Fruit fly (Drosophila melanogaster) whole organism, pupa: ENCODE measurements around the gene CG12948.

Source experiments
- CG10348 ChIP-seq: fragments of 200-800 bp; sonication (Bioruptor generic); IDR thresholded peaks from 2 replicates; pipeline ENCODE4 v1.3.6; 2022; ENCODE audit warnings: missing biosample characterization, missing genetic modification characterization
- CG12605 ChIP-seq: fragments of 200-800 bp; sonication (Bioruptor generic); IDR thresholded peaks from 2 replicates; pipeline ENCODE4 v1.3.6; 2022; ENCODE audit warnings: missing biosample characterization, missing genetic modification characterization
- CG13204 ChIP-seq: fragments of 200-800 bp; sonication (Bioruptor generic); optimal IDR thresholded peaks from 2 replicates; lab custom pipeline; 2018; ENCODE audit warnings: missing biosample characterization, mild to moderate bottlenecking, missing genetic modification characterization, moderate library complexity
- CG14655 ChIP-seq: fragments of 200-800 bp; sonication (Bioruptor generic); optimal IDR thresholded peaks from 3 replicates; lab custom pipeline; 2017; ENCODE audit warnings: mild to moderate bottlenecking, missing biosample characterization, missing genetic modification reagents, missing genetic modification characterization
- CG15710 ChIP-seq: fragments of 200-800 bp; sonication (Bioruptor generic); optimal IDR thresholded peaks from 2 replicates; lab custom pipeline; 2018; ENCODE audit warnings: missing biosample characterization, mild to moderate bottlenecking, missing genetic modification characterization, moderate library complexity
- CG17806 ChIP-seq: fragments of 200-800 bp; sonication (Bioruptor generic); optimal IDR thresholded peaks from 2 replicates; lab custom pipeline; 2018; ENCODE audit warnings: missing biosample characterization, mild to moderate bottlenecking, missing genetic modification characterization, moderate library complexity
- CG32121 ChIP-seq: fragments of 200-800 bp; sonication (Bioruptor generic); IDR thresholded peaks from 2 replicates; pipeline ENCODE4 v1.3.6; 2022; ENCODE audit warnings: missing biosample characterization, missing genetic modification characterization
- CG34367 ChIP-seq: fragments of 200-800 bp; sonication (Bioruptor generic); optimal IDR thresholded peaks from 2 replicates; lab custom pipeline; 2018; ENCODE audit warnings: missing biosample characterization, mild to moderate bottlenecking, missing genetic modification characterization
- CG4496 ChIP-seq: fragments of 200-800 bp; sonication (Bioruptor generic); IDR thresholded peaks from 3 replicates; pipeline ENCODE4 v1.3.6; 2022; ENCODE audit warnings: missing biosample characterization, missing genetic modification characterization
- CG8159 ChIP-seq: fragments of 200-800 bp; sonication (Bioruptor generic); optimal IDR thresholded peaks from 3 replicates; lab custom pipeline; 2018; ENCODE audit warnings: missing biosample characterization, mild to moderate bottlenecking, missing genetic modification characterization, moderate library complexity
- CG8301 ChIP-seq: fragments of 200-800 bp; sonication (Bioruptor generic); optimal IDR thresholded peaks from 2 replicates; lab custom pipeline; 2018; ENCODE audit warnings: missing biosample characterization, mild to moderate bottlenecking, missing genetic modification characterization
- CG9948 ChIP-seq: fragments of 200-800 bp; sonication (Bioruptor generic); optimal IDR thresholded peaks from 2 replicates; lab custom pipeline; 2018; ENCODE audit warnings: missing biosample characterization, mild to moderate bottlenecking, missing genetic modification characterization, moderate library complexity
- D1 ChIP-seq: fragments of 200-800 bp; sonication (Bioruptor generic); optimal IDR thresholded peaks from 2 replicates; lab custom pipeline; 2018; ENCODE audit warnings: missing biosample characterization, mild to moderate bottlenecking, missing genetic modification characterization, moderate library complexity
- EcR ChIP-seq: fragments of 200-800 bp; sonication (Bioruptor generic); optimal IDR thresholded peaks from 3 replicates; lab custom pipeline; 2019; ENCODE audit warnings: missing biosample characterization, missing genetic modification characterization, mild to moderate bottlenecking, moderate library complexity, missing genetic modification reagents
- Ets98B ChIP-seq: fragments of 200-800 bp; sonication (Bioruptor generic); IDR thresholded peaks from 2 replicates; pipeline ENCODE4 v1.3.6; 2022; ENCODE audit warnings: missing biosample characterization, missing genetic modification characterization
- Pif1A ChIP-seq: fragments of 200-800 bp; sonication (Bioruptor generic); optimal IDR thresholded peaks from 3 replicates; lab custom pipeline; 2016; ENCODE audit warnings: missing biosample characterization, missing genetic modification characterization
- Pif1B ChIP-seq: fragments of 200-800 bp; sonication (Bioruptor generic); optimal IDR thresholded peaks from 3 replicates; lab custom pipeline; 2016; ENCODE audit warnings: missing biosample characterization, missing genetic modification characterization
- Snoo ChIP-seq: fragments of 200-800 bp; sonication (Bioruptor generic); optimal IDR thresholded peaks from 3 replicates; lab custom pipeline; 2017; ENCODE audit warnings: missing biosample characterization, mild to moderate bottlenecking, missing genetic modification characterization, inconsistent platforms
- fd96Ca ChIP-seq: fragments of 200-800 bp; sonication (Bioruptor generic); IDR thresholded peaks from 3 replicates; pipeline ENCODE4 v1.3.6; 2022; ENCODE audit warnings: missing biosample characterization, missing genetic modification characterization
- gl ChIP-seq: fragments of 200-800 bp; sonication (Bioruptor generic); optimal IDR thresholded peaks from 2 replicates; lab custom pipeline; 2018; ENCODE audit warnings: missing biosample characterization, mild to moderate bottlenecking, missing genetic modification characterization
- rn ChIP-seq: fragments of 200-800 bp; sonication (Bioruptor generic); IDR thresholded peaks from 2 replicates; pipeline ENCODE4 v1.3.6; 2022; ENCODE audit warnings: missing biosample characterization, missing genetic modification characterization

Gene CG12948

dm6 chr3R:9747272-9747874 lies at the start of gene CG12948:
Gene CG12948, minus strand, starts transcription at chr3R:9747744.
- TF ChIP-seq CG32121 (GFP tag; lab: Robert Waterston, UW): peak; percentile 24; the same call in 1 of the 2 replicates
- no peak for TF ChIP-seq D1
- TF ChIP-seq Ets98B (GFP tag; lab: Robert Waterston, UW): peak; percentile 35; the same call in 1 of the 2 replicates
- TF ChIP-seq Snoo (tag; lab: Kevin White, UChicago): peak; percentile 55
- peak; percentile 53 for TF ChIP-seq CG15710
- peak; percentile 51 for TF ChIP-seq EcR
- no peak for TF ChIP-seq CG13204 (GFP tag; lab: Kevin White, UChicago)
- peak; percentile 7; the same call in 1 of the 3 replicates for TF ChIP-seq fd96Ca (GFP tag; lab: Robert Waterston, UW)
- no peak for TF ChIP-seq CG14655
- peak; percentile 29 for TF ChIP-seq gl
- peak; percentile 47; the same call in 1 of the 3 replicates for TF ChIP-seq CG4496 (GFP tag; lab: Robert Waterston, UW)
- no peak for TF ChIP-seq CG34367 (tag; lab: Kevin White, UChicago)
- TF ChIP-seq rn (GFP tag; lab: Robert Waterston, UW): no peak
- TF ChIP-seq CG9948: peak; percentile 24
- TF ChIP-seq CG10348 (GFP tag; lab: Robert Waterston, UW): no peak
- no peak for TF ChIP-seq Pif1A (GFP tag; lab: Kevin White, UChicago)
- TF ChIP-seq Pif1B (GFP tag; lab: Kevin White, UChicago): no peak
- peak; percentile 23 for TF ChIP-seq CG17806 (tag; lab: Kevin White, UChicago)
- TF ChIP-seq CG8301 (tag; lab: Kevin White, UChicago): no peak
- TF ChIP-seq CG8159 (tag; lab: Kevin White, UChicago): no peak
- TF ChIP-seq CG12605 (GFP tag; lab: Robert Waterston, UW): no peak

- TF ChIP-seq CG8301 (tag; lab: Kevin White, UChicago): peak; percentile 25
- no peak for TF ChIP-seq CG10348 (GFP tag; lab: Robert Waterston, UW)
- TF ChIP-seq CG17806 (tag; lab: Kevin White, UChicago): peak; percentile 34
- TF ChIP-seq fd96Ca (GFP tag; lab: Robert Waterston, UW): no peak
- no peak for TF ChIP-seq CG14655
- peak; percentile 16 for TF ChIP-seq CG15710
- TF ChIP-seq CG9948: no peak
- no peak for TF ChIP-seq rn (GFP tag; lab: Robert Waterston, UW)
- no peak for TF ChIP-seq CG12605 (GFP tag; lab: Robert Waterston, UW)
- no peak for TF ChIP-seq CG4496 (GFP tag; lab: Robert Waterston, UW)
- peak; percentile 20; the same call in 1 of the 2 replicates for TF ChIP-seq Ets98B (GFP tag; lab: Robert Waterston, UW)
- TF ChIP-seq Pif1A (GFP tag; lab: Kevin White, UChicago): no peak
- peak; percentile 53; the same call in 1 of the 2 replicates for TF ChIP-seq CG32121 (GFP tag; lab: Robert Waterston, UW)
- TF ChIP-seq Snoo (tag; lab: Kevin White, UChicago): no peak
- TF ChIP-seq gl: no peak
- no peak for TF ChIP-seq D1
- TF ChIP-seq EcR: peak; percentile 11
- no peak for TF ChIP-seq Pif1B (GFP tag; lab: Kevin White, UChicago)
- peak; percentile 35 for TF ChIP-seq CG8159 (tag; lab: Kevin White, UChicago)
- no peak for TF ChIP-seq CG34367 (tag; lab: Kevin White, UChicago)
- TF ChIP-seq CG13204 (GFP tag; lab: Kevin White, UChicago): no peak
These were observed 45.5 kb upstream of the CG12948 start, which contains the start of gene CG8516 for dm6 chr3R:9793018-9793417. Gene CG8516, plus strand, starts transcription at chr3R:9793295.

- TF ChIP-seq rn (GFP tag; lab: Robert Waterston, UW) (no peak), CG10348 (GFP tag; lab: Robert Waterston, UW) (no peak), CG17806 (tag; lab: Kevin White, UChicago) (peak; percentile 11), Ets98B (GFP tag; lab: Robert Waterston, UW) (no peak), fd96Ca (GFP tag; lab: Robert Waterston, UW) (no peak), EcR (peak; percentile 91), Pif1A (GFP tag; lab: Kevin White, UChicago) (no peak), CG4496 (GFP tag; lab: Robert Waterston, UW) (no peak), Pif1B (GFP tag; lab: Kevin White, UChicago) (no peak), CG8159 (tag; lab: Kevin White, UChicago) (peak; percentile 61), CG14655 (no peak), CG32121 (GFP tag; lab: Robert Waterston, UW) (no peak), D1 (no peak), CG34367 (tag; lab: Kevin White, UChicago) (peak; percentile 6), CG13204 (GFP tag; lab: Kevin White, UChicago) (no peak), CG12605 (GFP tag; lab: Robert Waterston, UW) (no peak), CG15710 (peak; percentile 52), CG8301 (tag; lab: Kevin White, UChicago) (peak; percentile 28), gl (no peak), Snoo (tag; lab: Kevin White, UChicago) (peak; percentile 25), CG9948 (peak; percentile 29)
These were observed 43.7 kb upstream of the CG12948 start, which contains the start of the genes CG12945 and CG8507 for dm6 chr3R:9791177-9791806. Gene CG12945, minus strand, starts transcription at chr3R:9791221. Gene CG8507, plus strand, starts transcription at chr3R:9791483.

- no peak for TF ChIP-seq CG14655
- TF ChIP-seq CG32121 (GFP tag; lab: Robert Waterston, UW): no peak
- no peak for TF ChIP-seq Pif1B (GFP tag; lab: Kevin White, UChicago)
- peak; percentile 64; the same call in 2 of the 3 replicates for TF ChIP-seq CG4496 (GFP tag; lab: Robert Waterston, UW)
- TF ChIP-seq CG9948: no peak
- no peak for TF ChIP-seq rn (GFP tag; lab: Robert Waterston, UW)
- TF ChIP-seq Ets98B (GFP tag; lab: Robert Waterston, UW): peak; percentile 11; the same call in 1 of the 2 replicates
These were observed 37.0 kb upstream of the CG12948 start, which contains the start of the genes MtnA and CG8500 for dm6 chr3R:9784341-9785062. Gene MtnA, minus strand, starts transcription at chr3R:9784370. Gene CG8500, plus strand, starts transcription at chr3R:9784653.
